Fruit fly (Drosophila melanogaster): Measurements from ENCODE around the gene Qtzl.

The Qtzl gene

dm6 chr2L:12007331-12007791 is 11.8 kb downstream of the Qtzl start (continued):
- TF ChIP-seq CG6163 (GFP tag; IDR thresholded peaks at IDR 0.05) (no peak), CG10631 (GFP tag; optimal IDR thresholded peaks at IDR 0.05) (no peak), Met (GFP tag; optimal IDR thresholded peaks at IDR 0.05) (peak; percentile 57), acj6 (GFP tag; optimal IDR thresholded peaks at IDR 0.05) (peak; percentile 17), cyc (GFP tag; optimal IDR thresholded peaks at IDR 0.05) (peak; percentile 35), vri (GFP tag; optimal IDR thresholded peaks at IDR 0.05) (no peak), Sox15 (GFP tag; optimal IDR thresholded peaks at IDR 0.05) (no peak), fd85E (GFP tag; optimal IDR thresholded peaks at IDR 0.05) (peak; percentile 78), CG8632 (GFP tag; optimal IDR thresholded peaks at IDR 0.05) (peak; percentile 7), Eip75B (GFP tag; optimal IDR thresholded peaks at IDR 0.05) (peak; percentile 74), CG9139 (GFP tag; optimal IDR thresholded peaks at IDR 0.05) (peak; percentile 70), Smox (GFP tag; optimal IDR thresholded peaks at IDR 0.05) (peak; percentile 66), CG15336 (GFP tag; IDR thresholded peaks at IDR 0.05) (no peak), CG6854 (GFP tag; optimal IDR thresholded peaks at IDR 0.05) (peak; percentile 90), CG7368 (GFP tag; optimal IDR thresholded peaks at IDR 0.05) (peak; percentile 56), CG6792 (GFP tag; optimal IDR thresholded peaks at IDR 0.05) (peak; percentile 7), esn (GFP tag; optimal IDR thresholded peaks at IDR 0.05) (peak; percentile 53), CG3032 (tag; optimal IDR thresholded peaks at IDR 0.05) (peak; percentile 66), CG8319 (GFP tag; optimal IDR thresholded peaks at IDR 0.05) (peak; percentile 60), CG1621 (tag; optimal IDR thresholded peaks at IDR 0.05) (peak; percentile 80), CG11294 (GFP tag; IDR thresholded peaks at IDR 0.05) (no peak), Sox14 (GFP tag; optimal IDR thresholded peaks at IDR 0.05) (peak; percentile 80), Ets21C (GFP tag; optimal IDR thresholded peaks at IDR 0.05) (peak; percentile 18), net (GFP tag; optimal IDR thresholded peaks at IDR 0.05) (peak; percentile 75), CG8119 (GFP tag; IDR thresholded peaks at IDR 0.05) (no peak), OdsH (GFP tag; optimal IDR thresholded peaks at IDR 0.05) (peak; percentile 24), CG11762 (GFP tag; optimal IDR thresholded peaks at IDR 0.05; ENCODE audit: insufficient read depth) (no peak), CG6276 (GFP tag; optimal IDR thresholded peaks at IDR 0.05) (peak; percentile 78), CG4318 (GFP tag; optimal IDR thresholded peaks at IDR 0.05) (no peak)

DNA sequence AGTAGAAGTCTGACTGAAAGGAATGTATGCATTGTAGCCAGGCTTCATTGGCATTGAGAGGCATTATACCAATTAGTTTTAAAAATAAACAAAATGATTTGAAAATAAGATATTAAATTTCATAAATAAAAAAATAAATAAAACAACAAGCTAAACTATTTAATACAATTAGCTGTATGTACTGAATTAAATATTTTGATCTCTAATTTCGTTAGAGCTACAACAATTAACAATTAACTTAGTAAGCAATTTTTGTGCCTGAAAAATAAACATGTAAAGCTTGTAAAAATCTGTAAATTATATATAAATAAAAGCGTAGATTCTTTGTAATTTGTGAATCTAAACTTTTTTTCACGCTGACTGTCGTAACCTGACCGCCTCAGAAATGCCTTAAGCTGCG is 12.3 kb downstream of the Qtzl start, which contains the start of gene Rh5:
Gene Rh5, plus strand, starts transcription at position 301 of the 400 bp plus-strand sequence.
- no peak for TF ChIP-seq CG15336 (GFP tag; IDR thresholded peaks at IDR 0.05)

DNA sequence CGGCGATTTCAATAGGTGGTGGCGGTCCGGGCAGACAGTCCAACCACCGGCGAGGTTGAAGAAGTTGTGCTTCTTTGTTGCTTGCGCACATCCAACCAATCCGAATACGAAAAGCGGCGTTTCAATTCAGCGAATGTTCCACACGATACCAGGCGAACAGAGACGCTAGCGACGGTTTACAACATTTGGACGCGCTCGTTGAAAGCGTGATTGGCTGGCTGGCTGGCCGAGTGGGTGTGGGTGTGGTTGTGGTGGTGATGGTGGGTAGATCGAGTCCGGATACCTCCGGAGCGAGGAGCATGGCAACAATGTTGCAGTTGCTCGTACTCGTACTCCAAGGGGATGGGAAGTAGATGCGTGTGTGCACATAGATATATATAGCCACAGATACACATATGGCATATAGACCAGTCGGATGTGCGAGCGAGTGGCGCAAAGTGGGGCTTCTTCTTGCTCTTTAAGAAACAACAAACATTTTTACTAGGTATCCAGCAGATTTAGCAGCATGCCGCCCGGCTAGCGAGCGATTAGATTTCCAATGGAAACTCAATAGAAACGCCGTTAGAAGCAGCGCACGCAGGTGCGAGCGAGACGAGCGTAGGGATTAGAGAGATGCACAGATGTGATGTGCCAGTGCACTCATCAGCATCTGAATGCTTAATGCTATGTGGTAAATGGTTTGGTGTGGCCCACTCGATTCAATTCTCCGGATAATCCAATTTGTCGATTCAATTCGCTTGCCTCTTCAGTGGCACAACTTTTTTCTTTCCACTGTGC is 14.7 kb downstream of the Qtzl start:
- TF ChIP-seq Sox14 (GFP tag; optimal IDR thresholded peaks at IDR 0.05) (peak; percentile 56), eg (GFP tag; IDR thresholded peaks at IDR 0.05) (no peak), achi (GFP tag; optimal IDR thresholded peaks at IDR 0.05) (no peak), CG1621 (tag; optimal IDR thresholded peaks at IDR 0.05) (peak; percentile 88), spab (GFP tag; optimal IDR thresholded peaks at IDR 0.05) (no peak), CG8632 (GFP tag; optimal IDR thresholded peaks at IDR 0.05) (no peak), CG9139 (GFP tag; optimal IDR thresholded peaks at IDR 0.05) (peak; percentile 31), CG16779 (tag; optimal IDR thresholded peaks at IDR 0.05) (peak; percentile 16), CG6854 (GFP tag; optimal IDR thresholded peaks at IDR 0.05) (peak; percentile 67), Eip75B (GFP tag; optimal IDR thresholded peaks at IDR 0.05) (peak; percentile 9), CG3919 (GFP tag; optimal IDR thresholded peaks at IDR 0.05) (peak; percentile 33), CG32006 (GFP tag; optimal IDR thresholded peaks at IDR 0.05) (no peak), fkh (GFP tag; optimal IDR thresholded peaks at IDR 0.05) (peak; percentile 58), CG10631 (GFP tag; optimal IDR thresholded peaks at IDR 0.05) (no peak), CG8319 (GFP tag; optimal IDR thresholded peaks at IDR 0.05) (no peak), svp (GFP tag) (peak; percentile 91), Eip93F (GFP tag; optimal IDR thresholded peaks at IDR 0.05) (no peak), CG31627 (GFP tag; optimal IDR thresholded peaks at IDR 0.05) (no peak), Met (GFP tag; optimal IDR thresholded peaks at IDR 0.05) (no peak), Eip78C (GFP tag) (peak; percentile 68), dsx (GFP tag; optimal IDR thresholded peaks at IDR 0.05; ENCODE audit: poor library complexity, severe bottlenecking) (peak; percentile 100), CG6276 (GFP tag; optimal IDR thresholded peaks at IDR 0.05) (peak; percentile 17), CG10669 (GFP tag; optimal IDR thresholded peaks at IDR 0.05) (no peak), CG11902 (GFP tag; optimal IDR thresholded peaks at IDR 0.05) (no peak), CG4318 (GFP tag; optimal IDR thresholded peaks at IDR 0.05) (no peak), ss (GFP tag; optimal IDR thresholded peaks at IDR 0.05) (peak; percentile 21 to 56), Lpt (GFP tag; optimal IDR thresholded peaks at IDR 0.05) (peak; percentile 69)
